Worm (Caenorhabditis elegans): Measurements from ENCODE around the gene K12H4.2.

- TF ChIP-seq nhr-28 (tag; optimal IDR thresholded peaks at IDR 0.05) (no peak), ceh-9 (tag; optimal IDR thresholded peaks at IDR 0.05) (no peak), mml-1 (tag; optimal IDR thresholded peaks at IDR 0.05) (no peak), ama-1 (optimal IDR thresholded peaks at IDR 0.05) (no peak), nhr-43 (tag; optimal IDR thresholded peaks at IDR 0.05; ENCODE audit: poor library complexity, severe bottlenecking) (no peak), egl-27 (tag; optimal IDR thresholded peaks at IDR 0.05) (no peak), ztf-11 (tag; optimal IDR thresholded peaks at IDR 0.05) (no peak), eor-1 (tag; optimal IDR thresholded peaks at IDR 0.05) (no peak)
Measured at ce11 chrIII:8037941-8038340, 9.6 kb upstream of the K12H4.2 start, which contains the start of gene dpf-6.

Measured in whole organism, L3 larva.